Worm (Caenorhabditis elegans): Measurements from ENCODE around the gene R02D3.8.

Gene R02D3.8

DNA sequence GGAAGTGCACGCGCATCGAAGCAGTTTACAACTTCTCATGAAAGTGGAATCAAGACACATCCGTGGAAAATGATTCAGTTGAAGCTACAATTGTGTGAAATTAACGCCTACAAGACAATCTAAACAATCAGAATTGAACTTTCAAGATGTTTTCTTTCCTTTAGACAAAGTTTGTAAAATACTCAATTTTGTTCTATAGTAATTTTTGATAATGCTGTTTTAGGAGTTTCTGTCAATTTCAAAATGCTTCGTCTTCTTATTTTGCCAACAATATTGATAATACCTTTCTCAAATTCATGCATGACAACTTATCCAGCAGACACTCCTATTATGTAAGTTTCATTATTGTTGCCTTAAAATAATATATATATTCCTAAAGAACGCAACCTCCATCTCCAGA is 12.1 kb upstream of the R02D3.8 start, which contains the start of gene T21D12.11:
Gene T21D12.11, plus strand, starts transcription at position 301 of the 400 bp plus-strand sequence.
- TF ChIP-seq nhr-23 (tag; optimal IDR thresholded peaks at IDR 0.05) (no peak), zag-1 (tag; optimal IDR thresholded peaks at IDR 0.05) (no peak), skn-1 (tag; optimal IDR thresholded peaks at IDR 0.05) (no peak), unc-39 (tag; optimal IDR thresholded peaks at IDR 0.05) (no peak), elt-3 (tag; optimal IDR thresholded peaks at IDR 0.05) (no peak), ceh-82 (tag; optimal IDR thresholded peaks at IDR 0.05) (no peak), elt-2 (tag; optimal IDR thresholded peaks at IDR 0.05) (no peak), nhr-11 (tag; optimal IDR thresholded peaks at IDR 0.05) (no peak), daf-12 (tag; optimal IDR thresholded peaks at IDR 0.05) (no peak), nhr-43 (tag; optimal IDR thresholded peaks at IDR 0.05; ENCODE audit: poor library complexity, severe bottlenecking) (no peak), unc-62 (GFP tag; optimal IDR thresholded peaks at IDR 0.05) (no peak), ztf-4 (tag; optimal IDR thresholded peaks at IDR 0.05) (no peak), mml-1 (tag; optimal IDR thresholded peaks at IDR 0.05) (no peak), R02D3.7 (tag; optimal IDR thresholded peaks at IDR 0.05) (no peak), snpc-4 (tag; optimal IDR thresholded peaks at IDR 0.05) (no peak), nhr-12 (tag; optimal IDR thresholded peaks at IDR 0.05) (no peak), egl-5 (tag; optimal IDR thresholded peaks at IDR 0.05) (no peak), nhr-237 (tag; optimal IDR thresholded peaks at IDR 0.05) (no peak), nhr-67 (tag; optimal IDR thresholded peaks at IDR 0.05) (no peak), lin-39 (tag; optimal IDR thresholded peaks at IDR 0.05) (no peak)

DNA sequence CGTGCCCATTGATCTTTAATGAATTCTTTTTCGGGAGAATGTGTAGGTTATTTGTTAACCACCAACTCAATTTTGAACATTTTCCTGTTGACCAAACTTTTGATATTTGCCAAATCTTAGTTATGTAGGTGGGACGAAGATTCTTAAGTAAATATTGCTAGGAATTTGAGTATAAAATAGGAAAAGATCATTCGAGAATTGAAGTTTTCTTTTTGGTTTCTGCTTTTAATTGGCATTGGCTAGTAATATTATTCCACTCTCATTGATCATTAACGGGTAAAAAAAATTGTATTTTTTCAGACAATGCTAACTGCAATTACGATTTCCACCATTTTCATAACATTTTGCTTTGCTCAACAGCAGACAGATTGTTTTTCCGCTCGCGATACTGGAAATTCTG is 9.1 kb upstream of the R02D3.8 start, which contains the start of gene T21D12.12:
Gene T21D12.12, plus strand, starts transcription at position 301 of the 400 bp plus-strand sequence.
- TF ChIP-seq ZK546.5 (tag; optimal IDR thresholded peaks at IDR 0.05) (no peak), pha-4 (tag; optimal IDR thresholded peaks at IDR 0.05) (peak; percentile 6)

DNA sequence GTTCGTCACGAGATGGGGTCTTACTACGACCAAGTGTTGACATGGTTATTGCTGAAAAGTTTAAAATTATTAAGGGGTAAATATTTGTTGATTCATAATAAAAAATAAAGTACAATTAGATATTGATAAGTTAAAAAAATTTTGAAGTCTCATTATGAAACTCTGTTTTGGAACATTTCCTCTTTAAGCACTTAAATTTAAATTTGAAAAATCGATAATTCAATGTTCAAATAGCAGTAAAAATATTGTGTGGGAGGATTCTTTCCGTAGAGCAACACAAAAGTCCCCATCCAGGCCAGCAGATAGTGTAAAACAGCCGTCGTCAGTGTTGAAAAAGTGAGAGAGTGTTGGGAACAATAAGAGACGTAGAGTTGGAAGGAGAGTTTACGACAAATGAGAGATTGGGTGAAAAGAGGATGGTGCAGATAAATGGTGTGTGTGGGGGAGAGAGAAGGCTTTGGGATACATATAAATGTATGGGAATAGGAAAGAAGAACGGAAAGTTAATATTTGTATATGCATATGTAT is 7.2 kb upstream of the R02D3.8 start, which contains the start of gene pat-6:
Gene pat-6, minus strand, starts transcription at position 51 of the 528 bp plus-strand sequence.
- TF ChIP-seq nhr-12 (tag; optimal IDR thresholded peaks at IDR 0.05) = no peak
- no peak for TF ChIP-seq mdl-1 (tag; optimal IDR thresholded peaks at IDR 0.05)
- TF ChIP-seq elt-1 (tag; optimal IDR thresholded peaks at IDR 0.05) = no peak
- TF ChIP-seq ceh-28 (tag; optimal IDR thresholded peaks at IDR 0.05) = peak; percentile 51
- no peak for TF ChIP-seq lin-39 (tag; optimal IDR thresholded peaks at IDR 0.05)
- no peak for TF ChIP-seq zag-1 (tag; optimal IDR thresholded peaks at IDR 0.05)
- no peak for TF ChIP-seq ceh-9 (tag; optimal IDR thresholded peaks at IDR 0.05)
- TF ChIP-seq lsy-12 (tag; optimal IDR thresholded peaks at IDR 0.05) = no peak
- no peak for TF ChIP-seq ZK546.5 (tag; optimal IDR thresholded peaks at IDR 0.05)
- TF ChIP-seq elt-2 (tag; optimal IDR thresholded peaks at IDR 0.05) = no peak
- no peak for TF ChIP-seq nhr-43 (tag; optimal IDR thresholded peaks at IDR 0.05; ENCODE audit: poor library complexity, severe bottlenecking)
- TF ChIP-seq nhr-11 (tag; optimal IDR thresholded peaks at IDR 0.05) = no peak
- TF ChIP-seq nhr-76 (tag; optimal IDR thresholded peaks at IDR 0.05) = no peak
- TF ChIP-seq jun-1 (tag; optimal IDR thresholded peaks at IDR 0.05) = no peak
- no peak for TF ChIP-seq daf-12 (tag; optimal IDR thresholded peaks at IDR 0.05)
- TF ChIP-seq snpc-4 (tag; optimal IDR thresholded peaks at IDR 0.05) = no peak
- no peak for TF ChIP-seq ama-1 (optimal IDR thresholded peaks at IDR 0.05)
- no peak for TF ChIP-seq ztf-11 (tag; optimal IDR thresholded peaks at IDR 0.05)
- TF ChIP-seq elt-3 (tag; optimal IDR thresholded peaks at IDR 0.05) = no peak
- no peak for TF ChIP-seq unc-62 (GFP tag; optimal IDR thresholded peaks at IDR 0.05)
- TF ChIP-seq egl-5 (tag; optimal IDR thresholded peaks at IDR 0.05) = no peak
- TF ChIP-seq unc-39 (tag; optimal IDR thresholded peaks at IDR 0.05) = no peak
- no peak for TF ChIP-seq nhr-28 (tag; optimal IDR thresholded peaks at IDR 0.05)
- peak; percentile 84 for TF ChIP-seq hmg-11 (tag; optimal IDR thresholded peaks at IDR 0.05)
- TF ChIP-seq nhr-237 (tag; optimal IDR thresholded peaks at IDR 0.05) = no peak
- TF ChIP-seq ztf-4 (tag; optimal IDR thresholded peaks at IDR 0.05) = no peak
- TF ChIP-seq ceh-82 (tag; optimal IDR thresholded peaks at IDR 0.05) = no peak
- TF ChIP-seq fkh-2 (tag; optimal IDR thresholded peaks at IDR 0.05) = no peak
- peak; percentile 38 for TF ChIP-seq lin-15B (tag; optimal IDR thresholded peaks at IDR 0.05)
- TF ChIP-seq nhr-67 (tag; optimal IDR thresholded peaks at IDR 0.05) = no peak
- peak; percentile 52 for TF ChIP-seq nfya-1 (tag; optimal IDR thresholded peaks at IDR 0.05; ENCODE audit: insufficient read depth)
- TF ChIP-seq nhr-23 (tag; optimal IDR thresholded peaks at IDR 0.05) = no peak
- no peak for TF ChIP-seq ceh-16 (tag; optimal IDR thresholded peaks at IDR 0.05)
- TF ChIP-seq nhr-25 (tag; optimal IDR thresholded peaks at IDR 0.05) = no peak
- no peak for TF ChIP-seq fkh-10 (GFP tag; optimal IDR thresholded peaks at IDR 0.05)
- TF ChIP-seq tbx-2 (tag; optimal IDR thresholded peaks at IDR 0.05) = no peak
- peak; percentile 26 for TF ChIP-seq pha-4 (tag; optimal IDR thresholded peaks at IDR 0.05)
- no peak for TF ChIP-seq R02D3.7 (tag; optimal IDR thresholded peaks at IDR 0.05)
- no peak for TF ChIP-seq eor-1 (tag; optimal IDR thresholded peaks at IDR 0.05)
- TF ChIP-seq egl-27 (tag; optimal IDR thresholded peaks at IDR 0.05) = no peak

Measured in whole organism, L3 larva.